Fruit fly (Drosophila melanogaster) whole organism, embryonic: ENCODE results near the gene CG7183.

Source experiments
- Bgb ChIP-seq: fragments of 200-800 bp; sonication (Bioruptor generic); IDR thresholded peaks from 2 replicates; pipeline ENCODE4 v1.3.6; 2022; ENCODE audit warnings: missing biosample characterization, missing genetic modification characterization; ENCODE audit not compliant: partially characterized antibody
- CG11085 ChIP-seq: fragments of 200-800 bp; sonication (Bioruptor generic); IDR thresholded peaks from 2 replicates; pipeline ENCODE4 v1.3.6; 2022; ENCODE audit warnings: missing biosample characterization, missing genetic modification characterization
- CG11456 ChIP-seq: fragments of 200-800 bp; sonication (Bioruptor generic); IDR thresholded peaks from 3 replicates; pipeline ENCODE4 v1.3.6; 2022; ENCODE audit warnings: missing biosample characterization, missing genetic modification characterization
- CG15011 ChIP-seq: fragments of 200-800 bp; sonication (Bioruptor generic); optimal IDR thresholded peaks from 3 replicates; lab custom pipeline; 2018; ENCODE audit warnings: missing biosample characterization, mild to moderate bottlenecking, missing genetic modification characterization
- CG1602 ChIP-seq: fragments of 200-800 bp; sonication (Bioruptor generic); optimal IDR thresholded peaks from 3 replicates; lab custom pipeline; 2016; ENCODE audit warnings: missing biosample characterization, missing genetic modification characterization
- CG17361 ChIP-seq: fragments of 200-800 bp; sonication (Bioruptor generic); IDR thresholded peaks from 3 replicates; pipeline ENCODE4 v1.3.6; 2022; ENCODE audit warnings: missing biosample characterization, missing genetic modification characterization
- CG1832 ChIP-seq: fragments of 200-800 bp; sonication (Bioruptor generic); optimal IDR thresholded peaks from 2 replicates; lab custom pipeline; 2017; ENCODE audit warnings: missing biosample characterization, mild to moderate bottlenecking, missing genetic modification characterization, inconsistent platforms
- CG2678 ChIP-seq: fragments of 200-800 bp; sonication (Bioruptor generic); optimal IDR thresholded peaks from 3 replicates; lab custom pipeline; 2019; ENCODE audit warnings: missing biosample characterization, mild to moderate bottlenecking, missing genetic modification characterization, moderate library complexity
- CG2875 ChIP-seq: fragments of 200-800 bp; sonication (Bioruptor generic); optimal IDR thresholded peaks from 2 replicates; lab custom pipeline; 2017; ENCODE audit warnings: missing biosample characterization, mild to moderate bottlenecking, missing genetic modification characterization, missing genetic modification reagents
- CG31224 ChIP-seq: fragments of 200-800 bp; sonication (Bioruptor generic); IDR thresholded peaks from 2 replicates; pipeline ENCODE4 v1.3.6; 2022; ENCODE audit warnings: missing biosample characterization, missing genetic modification characterization
- CG32772 ChIP-seq: fragments of 200-800 bp; sonication (Bioruptor generic); IDR thresholded peaks from 2 replicates; pipeline ENCODE4 v1.3.6; 2022; ENCODE audit warnings: missing biosample characterization, missing genetic modification characterization
- CG3726 ChIP-seq: fragments of 200-800 bp; sonication (Bioruptor generic); IDR thresholded peaks from 3 replicates; pipeline ENCODE4, ENCODE4 v1.3.6; 2022; ENCODE audit warnings: missing biosample characterization, missing genetic modification characterization
- CG8281 ChIP-seq: fragments of 200-800 bp; sonication (Bioruptor generic); optimal IDR thresholded peaks from 2 replicates; lab custom pipeline; 2018; ENCODE audit warnings: missing biosample characterization, mild to moderate bottlenecking, missing genetic modification characterization, moderate library complexity
- CG8290 ChIP-seq, 3 experiments: fragments of 200-800 bp; sonication (Bioruptor generic); optimal IDR thresholded peaks; 2 replicates each; lab custom pipeline; 2016 to 2019; ENCODE audit warnings: missing biosample characterization in 3 of 3, missing genetic modification characterization in 3 of 3, mild to moderate bottlenecking in 2 of 3, moderate library complexity in 1 of 3
- CG8478 ChIP-seq: fragments of >200 bp; optimal IDR thresholded peaks from 2 replicates; lab custom pipeline; 2018
- D ChIP-seq, 2 experiments: fragments of 200-800 bp in 1 of 2; fragments of >200 bp in 1 of 2; sonication (Bioruptor generic) in 1 of 2; optimal IDR thresholded peaks; 2 replicates in 1 of 2; 3 replicates in 1 of 2; lab custom pipeline; 2017; ENCODE audit warnings: mild to moderate bottlenecking in 1 of 2, missing biosample characterization in 1 of 2, missing genetic modification characterization in 1 of 2, missing genetic modification reagents in 1 of 2
- Dbx ChIP-seq: fragments of 200-800 bp; sonication (Bioruptor generic); IDR thresholded peaks from 3 replicates; pipeline ENCODE4 v1.3.6; 2022; ENCODE audit warnings: missing biosample characterization, missing genetic modification characterization
- Dref ChIP-seq: fragments of 200-800 bp; sonication (Bioruptor generic); IDR thresholded peaks from 2 replicates; pipeline ENCODE4 v1.3.6; 2022; ENCODE audit warnings: missing biosample characterization, missing genetic modification characterization
- Ets97D ChIP-seq: fragments of 200-800 bp; sonication (Bioruptor generic); optimal IDR thresholded peaks from 3 replicates; lab custom pipeline; 2016; ENCODE audit warnings: missing biosample characterization, missing genetic modification characterization
- H15 ChIP-seq: fragments of 200-800 bp; sonication (Bioruptor generic); IDR thresholded peaks from 3 replicates; pipeline ENCODE4 v1.3.6; 2022; ENCODE audit warnings: missing biosample characterization, missing genetic modification characterization
- HmgZ ChIP-seq: fragments of 200-800 bp; sonication (Bioruptor generic); optimal IDR thresholded peaks from 2 replicates; lab custom pipeline; 2018; ENCODE audit warnings: missing biosample characterization, mild to moderate bottlenecking, missing genetic modification characterization
- Hsf ChIP-seq: fragments of 200-800 bp; sonication (Bioruptor generic); optimal IDR thresholded peaks from 3 replicates; lab custom pipeline; 2016; ENCODE audit warnings: missing biosample characterization, missing genetic modification characterization
- Nf-YC ChIP-seq: fragments of 200-800 bp; optimal IDR thresholded peaks from 3 replicates; lab custom pipeline; 2019; ENCODE audit warnings: missing biosample characterization, mild to moderate bottlenecking, missing genetic modification characterization, moderate library complexity
- Oli ChIP-seq: fragments of 200-800 bp; sonication (Bioruptor generic); optimal IDR thresholded peaks from 2 replicates; lab custom pipeline; 2018; ENCODE audit warnings: missing biosample characterization, mild to moderate bottlenecking, missing genetic modification characterization, moderate library complexity
- PHDP ChIP-seq: fragments of 200-800 bp; sonication (Bioruptor generic); optimal IDR thresholded peaks from 3 replicates; lab custom pipeline; 2018; ENCODE audit warnings: missing biosample characterization, mild to moderate bottlenecking, missing genetic modification characterization, moderate library complexity
- Ptx1 ChIP-seq: fragments of 200-800 bp; sonication (Bioruptor generic); IDR thresholded peaks from 2 replicates; pipeline ENCODE4 v1.3.6; 2022; ENCODE audit warnings: missing biosample characterization, missing genetic modification characterization
- Scr ChIP-seq: fragments of 200-800 bp; sonication (Bioruptor generic); IDR thresholded peaks from 2 replicates; pipeline ENCODE4 v1.3.6; 2022; ENCODE audit warnings: missing biosample characterization, missing genetic modification characterization; ENCODE audit not compliant: partially characterized antibody
- Taf1 ChIP-seq: fragments of 200-800 bp; sonication (Bioruptor generic); IDR thresholded peaks from 2 replicates; pipeline ENCODE4 v1.3.6; 2022; ENCODE audit warnings: missing biosample characterization, missing genetic modification characterization
- Xrp1 ChIP-seq: fragments of 200-800 bp; sonication (Bioruptor generic); IDR thresholded peaks from 2 replicates; pipeline ENCODE4 v1.3.6; 2022; ENCODE audit warnings: missing biosample characterization, missing genetic modification characterization
- bab2 ChIP-seq: fragments of 200-800 bp; sonication (Bioruptor generic); optimal IDR thresholded peaks from 2 replicates; lab custom pipeline; 2016; ENCODE audit warnings: missing biosample characterization, missing genetic modification characterization
- bigmax ChIP-seq: fragments of 200-800 bp; sonication (Bioruptor generic); optimal IDR thresholded peaks from 2 replicates; lab custom pipeline; 2018; ENCODE audit warnings: missing biosample characterization, mild to moderate bottlenecking, missing genetic modification characterization
- cas ChIP-seq: fragments of 200-800 bp; sonication (Bioruptor generic); IDR thresholded peaks from 2 replicates; pipeline ENCODE4 v1.3.6; 2022; ENCODE audit warnings: missing biosample characterization, missing genetic modification characterization
- chm ChIP-seq: fragments of 200-800 bp; sonication (Bioruptor generic); IDR thresholded peaks from 2 replicates; pipeline ENCODE4 v1.3.6; 2022; ENCODE audit warnings: missing biosample characterization, missing genetic modification characterization
- ci ChIP-seq: fragments of 200-800 bp; sonication (Bioruptor generic); IDR thresholded peaks from 3 replicates; pipeline ENCODE4 v1.3.6; 2022; ENCODE audit warnings: missing biosample characterization, missing genetic modification characterization
- dysf ChIP-seq: fragments of 200-800 bp; sonication (Bioruptor generic); IDR thresholded peaks from 3 replicates; pipeline ENCODE4 v1.3.6; 2022; ENCODE audit warnings: missing biosample characterization, missing genetic modification characterization
- eyg ChIP-seq: fragments of 200-800 bp; sonication (Bioruptor generic); optimal IDR thresholded peaks from 3 replicates; lab custom pipeline; 2016; ENCODE audit warnings: missing biosample characterization, missing genetic modification characterization
- gfzf ChIP-seq: fragments of 200-800 bp; sonication (Bioruptor generic); optimal IDR thresholded peaks from 2 replicates; lab custom pipeline; 2016; ENCODE audit warnings: missing biosample characterization, mild to moderate bottlenecking, missing genetic modification characterization, moderate library complexity
- kay ChIP-seq: fragments of 200-800 bp; sonication (Bioruptor generic); optimal IDR thresholded peaks from 2 replicates; lab custom pipeline; 2016; ENCODE audit warnings: missing biosample characterization, missing genetic modification characterization
- ken ChIP-seq: fragments of 200-800 bp; sonication (Bioruptor generic); IDR thresholded peaks from 3 replicates; pipeline ENCODE4 v1.3.6; 2022; ENCODE audit warnings: missing biosample characterization, missing genetic modification characterization
- pan ChIP-seq, 4 experiments: fragments of >200 bp in 3 of 4; fragments of 200-800 bp in 1 of 4; sonication (Bioruptor generic) in 1 of 4; optimal IDR thresholded peaks in 3 of 4; IDR thresholded peaks in 1 of 4; 2 replicates each; pipeline versions ENCODE4 v1.3.6 to Lab custom; 2017 to 2022; ENCODE audit warnings: missing biosample characterization in 2 of 4, missing genetic modification characterization in 2 of 4, mixed read lengths in 1 of 4
- slbo ChIP-seq: fragments of 200-800 bp; sonication (Bioruptor generic); IDR thresholded peaks from 2 replicates; pipeline ENCODE4 v1.3.6; 2022; ENCODE audit warnings: missing biosample characterization, missing genetic modification characterization
- slp2 ChIP-seq: fragments of 200-800 bp; sonication (Bioruptor generic); optimal IDR thresholded peaks from 2 replicates; lab custom pipeline; 2016; ENCODE audit warnings: missing biosample characterization, missing genetic modification characterization
- tgo ChIP-seq: fragments of 200-800 bp; sonication (Bioruptor generic); IDR thresholded peaks from 3 replicates; pipeline ENCODE4 v1.3.6; 2022; ENCODE audit warnings: missing biosample characterization, missing genetic modification characterization
- tio ChIP-seq: fragments of 200-800 bp; sonication (Bioruptor generic); optimal IDR thresholded peaks from 2 replicates; lab custom pipeline; 2017; ENCODE audit warnings: missing biosample characterization, missing genetic modification characterization, inconsistent platforms
- twi ChIP-seq: fragments of 200-800 bp; optimal IDR thresholded peaks from 2 replicates; lab custom pipeline; 2019; ENCODE audit warnings: missing biosample characterization, mild to moderate bottlenecking, missing genetic modification characterization, moderate library complexity
- unc-4 ChIP-seq: fragments of 200-800 bp; sonication (Bioruptor generic); IDR thresholded peaks from 2 replicates; pipeline ENCODE4 v1.3.6; 2022; ENCODE audit warnings: missing biosample characterization, missing genetic modification characterization; ENCODE audit not compliant: partially characterized antibody

The CG7183 gene

DNA sequence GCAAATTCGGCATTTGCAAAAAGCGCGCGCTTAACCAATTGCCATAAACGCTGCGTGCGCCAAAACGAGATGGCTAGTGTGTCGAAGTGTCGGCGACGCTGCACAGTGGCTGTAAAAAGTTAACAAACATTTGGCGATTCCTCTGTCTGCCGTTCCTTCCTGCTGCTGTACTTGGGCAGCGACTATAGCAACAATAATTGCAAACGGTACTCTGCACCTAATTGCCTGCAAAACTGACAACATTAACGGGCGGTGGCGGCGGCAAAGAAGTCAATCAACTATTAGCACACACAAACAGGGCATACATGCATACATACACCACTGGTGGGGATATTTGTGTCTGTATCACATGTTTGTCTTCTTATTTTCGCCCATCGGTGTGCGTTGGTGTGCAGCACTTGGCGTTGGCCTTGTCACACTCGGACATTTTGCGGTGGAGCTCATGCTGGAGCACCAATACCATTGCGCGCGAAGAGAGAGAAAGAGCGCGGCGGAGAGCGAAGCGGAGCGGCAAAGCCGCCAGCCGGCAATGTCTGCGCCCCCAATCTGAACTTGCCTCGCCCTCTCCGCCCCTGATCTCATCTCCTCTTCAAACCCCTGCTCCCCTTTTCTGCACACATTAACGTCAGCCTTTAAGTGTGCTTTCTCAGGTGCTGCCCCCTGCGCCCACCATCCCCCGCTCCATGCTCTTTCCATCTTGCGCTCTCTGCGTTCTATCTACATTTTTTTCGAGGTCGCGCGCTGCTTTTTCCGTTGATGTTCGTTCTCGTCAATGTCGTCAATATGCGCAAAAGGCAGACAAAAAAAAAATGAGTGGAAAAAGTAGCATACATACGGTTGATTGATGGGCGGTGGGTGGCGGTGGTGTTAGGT lies 23.9 kb upstream of the CG7183 start (continued):
- 0 out of 2 replicates have a peak, but pooled peaks have one; percentile 13 for TF ChIP-seq Dref (GFP tag; lab: Robert Waterston, UW)
- 0 out of 3 replicates have a peak, but pooled peaks have one; percentile 25 for TF ChIP-seq ken
- TF ChIP-seq CG8478 (lab: Kevin White, UChicago): peak; percentile 95
- peak; percentile 41; the same call in 1 of the 3 replicates for TF ChIP-seq dysf
- TF ChIP-seq CG3726: 0 out of 3 replicates have a peak, but pooled peaks have one; percentile 19
- TF ChIP-seq slbo (GFP tag; lab: Robert Waterston, UW): peak; percentile 13; the same call in 1 of the 2 replicates
- TF ChIP-seq Taf1: peak; percentile 23; the same call in 1 of the 2 replicates
- peak; percentile 5; the same call in 1 of the 2 replicates for TF ChIP-seq Xrp1 (GFP tag; lab: Robert Waterston, UW)
- TF ChIP-seq gfzf (GFP tag; lab: Kevin White, UChicago): no peak
- peak; percentile 28; the same call in 1 of the 2 replicates for TF ChIP-seq Bgb (GFP tag; lab: Robert Waterston, UW)
- TF ChIP-seq Ets97D: no peak
- no peak for TF ChIP-seq CG32772 (GFP tag; lab: Robert Waterston, UW)
- peak; percentile 88 for TF ChIP-seq CG8281
- peak; percentile 55 for TF ChIP-seq kay (GFP tag; lab: Kevin White, UChicago)
- TF ChIP-seq bab2 (GFP tag; lab: Kevin White, UChicago): no peak
- no peak for TF ChIP-seq pan (optimal IDR thresholded peaks at IDR 0.05; lab: Kevin White, UChicago)
- TF ChIP-seq pan (GFP tag; optimal IDR thresholded peaks at IDR 0.05 in 1 of 2, IDR thresholded peaks at IDR 0.05 in 1 of 2): no peak
- peak; percentile 38 for TF ChIP-seq Oli
- no peak for TF ChIP-seq CG15011 (GFP tag; lab: Kevin White, UChicago)
- no peak for TF ChIP-seq CG2875
- TF ChIP-seq eyg: no peak
- no peak for TF ChIP-seq CG1602 (GFP tag; lab: Kevin White, UChicago)
- TF ChIP-seq twi (tag; lab: Kevin White, UChicago): no peak
- TF ChIP-seq CG8290 (GFP tag; optimal IDR thresholded peaks at IDR 0.05; lab: Kevin White, UChicago): no peak
- TF ChIP-seq CG8290 (tag; optimal IDR thresholded peaks at IDR 0.05; lab: Kevin White, UChicago): peak; percentile 10 to 69
- TF ChIP-seq CG2678 (tag; lab: Kevin White, UChicago): peak; percentile 16
- peak; percentile 25; the same call in 1 of the 3 replicates for TF ChIP-seq Dbx
- no peak for TF ChIP-seq PHDP (tag; lab: Kevin White, UChicago)
- TF ChIP-seq bigmax: no peak
- TF ChIP-seq Nf-YC: peak; percentile 74
- TF ChIP-seq cas (GFP tag; lab: Robert Waterston, UW): no peak
- TF ChIP-seq tio (GFP tag; lab: Kevin White, UChicago): no peak
- TF ChIP-seq Hsf (GFP tag; lab: Kevin White, UChicago): peak; percentile 7
- no peak for TF ChIP-seq slp2 (GFP tag; lab: Kevin White, UChicago)
- TF ChIP-seq ci (GFP tag; lab: Robert Waterston, UW): no peak
- TF ChIP-seq chm: no peak; the same call in 1 of the 2 replicates
- TF ChIP-seq D (optimal IDR thresholded peaks at IDR 0.05; lab: Kevin White, UChicago): no peak
- no peak for TF ChIP-seq D (GFP tag; optimal IDR thresholded peaks at IDR 0.05; lab: Kevin White, UChicago)
- TF ChIP-seq H15 (GFP tag; lab: Robert Waterston, UW): no peak
- peak; percentile 46 for TF ChIP-seq HmgZ
- 0 out of 3 replicates have a peak, but pooled peaks have one; percentile 31 for TF ChIP-seq CG17361 (GFP tag; lab: Robert Waterston, UW)
- peak; percentile 29; the same call in 1 of the 2 replicates for TF ChIP-seq Ptx1
- peak; percentile 36 for TF ChIP-seq unc-4
- 0 out of 3 replicates have a peak, but pooled peaks have one; percentile 42 for TF ChIP-seq CG11456 (GFP tag; lab: Robert Waterston, UW)
- peak; percentile 63 for TF ChIP-seq CG1832 (GFP tag; lab: Kevin White, UChicago)
- 0 out of 2 replicates have a peak, but pooled peaks have one; percentile 6 for TF ChIP-seq Scr (GFP tag; lab: Robert Waterston, UW)
- 0 out of 3 replicates have a peak, but pooled peaks have one; percentile 13 for TF ChIP-seq tgo (GFP tag; lab: Robert Waterston, UW)
- TF ChIP-seq CG11085 (GFP tag; lab: Robert Waterston, UW): 0 out of 2 replicates have a peak, but pooled peaks have one; percentile 25
- peak; percentile 91 for TF ChIP-seq CG31224 (GFP tag; lab: Robert Waterston, UW)
